Fruit fly (Drosophila melanogaster) whole organism, embryonic: Measurements from ENCODE around the gene CG4101.

Source experiments
- Bteb2 ChIP-seq: fragments of 200-800 bp; sonication (Bioruptor generic); optimal IDR thresholded peaks from 2 replicates; lab custom pipeline; 2016; ENCODE audit warnings: missing biosample characterization, missing genetic modification characterization
- CG11504 ChIP-seq: fragments of 200-800 bp; sonication (Bioruptor generic); optimal IDR thresholded peaks from 3 replicates; lab custom pipeline; 2019; ENCODE audit warnings: missing biosample characterization, mild to moderate bottlenecking, missing genetic modification characterization, moderate library complexity
- CG12104 ChIP-seq: fragments of 200-800 bp; sonication (Bioruptor generic); optimal IDR thresholded peaks from 3 replicates; lab custom pipeline; 2016; ENCODE audit warnings: missing biosample characterization, missing genetic modification characterization
- CG12236 ChIP-seq: fragments of 200-800 bp; sonication (Bioruptor generic); optimal IDR thresholded peaks from 2 replicates; lab custom pipeline; 2016; ENCODE audit warnings: missing biosample characterization, missing genetic modification characterization
- CG14667 ChIP-seq: fragments of 200-800 bp; sonication (Bioruptor generic); IDR thresholded peaks from 2 replicates; pipeline ENCODE4 v1.3.6; 2022; ENCODE audit warnings: missing biosample characterization, missing genetic modification characterization
- CG15479 ChIP-seq: fragments of 200-800 bp; sonication (Bioruptor generic); optimal IDR thresholded peaks from 3 replicates; lab custom pipeline; 2019; ENCODE audit warnings: missing biosample characterization, mild to moderate bottlenecking, missing genetic modification characterization, moderate library complexity
- CG15601 ChIP-seq: fragments of 200-800 bp; sonication (Bioruptor generic); optimal IDR thresholded peaks from 3 replicates; lab custom pipeline; 2019; ENCODE audit warnings: missing biosample characterization, mild to moderate bottlenecking, missing genetic modification characterization, moderate library complexity
- CG17186 ChIP-seq: fragments of 200-800 bp; sonication (Bioruptor generic); optimal IDR thresholded peaks from 3 replicates; lab custom pipeline; 2017; ENCODE audit warnings: missing biosample characterization, missing genetic modification reagents, missing genetic modification characterization
- CG1832 ChIP-seq: fragments of 200-800 bp; sonication (Bioruptor generic); optimal IDR thresholded peaks from 2 replicates; lab custom pipeline; 2017; ENCODE audit warnings: missing biosample characterization, mild to moderate bottlenecking, missing genetic modification characterization, inconsistent platforms
- CG18619 ChIP-seq: fragments of 200-800 bp; sonication (Bioruptor generic); optimal IDR thresholded peaks from 3 replicates; lab custom pipeline; 2017; ENCODE audit warnings: missing biosample characterization, mild to moderate bottlenecking, missing genetic modification characterization
- CG2202 ChIP-seq: fragments of 200-800 bp; sonication (Bioruptor generic); optimal IDR thresholded peaks from 2 replicates; lab custom pipeline; 2018; ENCODE audit warnings: missing biosample characterization, mild to moderate bottlenecking, missing genetic modification characterization
- CG30403 ChIP-seq: fragments of 200-800 bp; sonication (Bioruptor generic); optimal IDR thresholded peaks from 3 replicates; lab custom pipeline; 2016; ENCODE audit warnings: missing biosample characterization, missing genetic modification characterization
- CG30431 ChIP-seq: fragments of 200-800 bp; sonication (Bioruptor generic); optimal IDR thresholded peaks from 2 replicates; lab custom pipeline; 2017; ENCODE audit warnings: missing biosample characterization, missing genetic modification characterization
- CG31441 ChIP-seq: fragments of 200-800 bp; sonication (Bioruptor generic); IDR thresholded peaks from 2 replicates; pipeline ENCODE4 v1.3.6; 2022; ENCODE audit warnings: missing biosample characterization, missing genetic modification characterization
- CG3847 ChIP-seq: fragments of 200-800 bp; sonication (Bioruptor generic); IDR thresholded peaks from 2 replicates; pipeline ENCODE4 v1.3.6; 2022; ENCODE audit warnings: missing biosample characterization, missing genetic modification characterization
- CG3995 ChIP-seq: fragments of 200-800 bp; sonication (Bioruptor generic); optimal IDR thresholded peaks from 3 replicates; lab custom pipeline; 2016; ENCODE audit warnings: missing biosample characterization, missing genetic modification characterization
- CG7928 ChIP-seq: fragments of 200-800 bp; sonication (Bioruptor generic); optimal IDR thresholded peaks from 2 replicates; lab custom pipeline; 2017; ENCODE audit warnings: missing biosample characterization, mild to moderate bottlenecking, missing genetic modification characterization
- CG7987 ChIP-seq: fragments of 200-800 bp; sonication (Bioruptor generic); optimal IDR thresholded peaks from 2 replicates; lab custom pipeline; 2018; ENCODE audit warnings: missing biosample characterization, mild to moderate bottlenecking, missing genetic modification characterization, moderate library complexity
- CG8281 ChIP-seq: fragments of 200-800 bp; sonication (Bioruptor generic); optimal IDR thresholded peaks from 2 replicates; lab custom pipeline; 2018; ENCODE audit warnings: missing biosample characterization, mild to moderate bottlenecking, missing genetic modification characterization, moderate library complexity
- CG8290 ChIP-seq, 3 experiments: fragments of 200-800 bp; sonication (Bioruptor generic); optimal IDR thresholded peaks; 2 replicates each; lab custom pipeline; 2016 to 2019; ENCODE audit warnings: missing biosample characterization in 3 of 3, missing genetic modification characterization in 3 of 3, mild to moderate bottlenecking in 2 of 3, moderate library complexity in 1 of 3
- D ChIP-seq, 2 experiments: fragments of 200-800 bp in 1 of 2; fragments of >200 bp in 1 of 2; sonication (Bioruptor generic) in 1 of 2; optimal IDR thresholded peaks; 2 replicates in 1 of 2; 3 replicates in 1 of 2; lab custom pipeline; 2017; ENCODE audit warnings: mild to moderate bottlenecking in 1 of 2, missing biosample characterization in 1 of 2, missing genetic modification characterization in 1 of 2, missing genetic modification reagents in 1 of 2
- Dad ChIP-seq: fragments of 200-800 bp; sonication (Bioruptor generic); optimal IDR thresholded peaks from 3 replicates; lab custom pipeline; 2016; ENCODE audit warnings: missing biosample characterization, missing genetic modification characterization
- Dp ChIP-seq: fragments of 200-800 bp; sonication (Bioruptor generic); optimal IDR thresholded peaks from 2 replicates; lab custom pipeline; 2018; ENCODE audit warnings: missing biosample characterization, mild to moderate bottlenecking, missing genetic modification characterization, moderate library complexity
- Hr3 ChIP-seq: fragments of 200-800 bp; sonication (Bioruptor generic); optimal IDR thresholded peaks from 3 replicates; lab custom pipeline; 2016; ENCODE audit warnings: missing biosample characterization, missing genetic modification characterization
- Jarid2 ChIP-seq: fragments of 200-800 bp; sonication (Bioruptor generic); optimal IDR thresholded peaks from 3 replicates; lab custom pipeline; 2017; ENCODE audit warnings: mild to moderate bottlenecking, missing biosample characterization, missing genetic modification reagents, missing genetic modification characterization
- Meics ChIP-seq: fragments of 200-800 bp; sonication (Bioruptor generic); optimal IDR thresholded peaks from 2 replicates; lab custom pipeline; 2017; ENCODE audit warnings: missing biosample characterization, mild to moderate bottlenecking, missing genetic modification characterization
- Optix ChIP-seq: fragments of 200-800 bp; sonication (Bioruptor generic); IDR thresholded peaks from 3 replicates; pipeline ENCODE4 v1.3.6; 2022; ENCODE audit warnings: missing biosample characterization, missing genetic modification characterization
- Rx ChIP-seq: fragments of 200-800 bp; sonication (Bioruptor generic); IDR thresholded peaks from 2 replicates; pipeline ENCODE4 v1.3.6; 2022; ENCODE audit warnings: missing biosample characterization, missing genetic modification characterization
- Scr ChIP-seq: fragments of 200-800 bp; sonication (Bioruptor generic); IDR thresholded peaks from 2 replicates; pipeline ENCODE4 v1.3.6; 2022; ENCODE audit warnings: missing biosample characterization, missing genetic modification characterization; ENCODE audit not compliant: partially characterized antibody
- Xbp1 ChIP-seq: fragments of 200-800 bp; sonication (Bioruptor generic); optimal IDR thresholded peaks from 3 replicates; lab custom pipeline; 2016; ENCODE audit warnings: missing biosample characterization, mild to moderate bottlenecking, missing genetic modification characterization
- ap ChIP-seq: fragments of 200-800 bp; sonication (Bioruptor generic); IDR thresholded peaks from 2 replicates; pipeline ENCODE4 v1.3.6; 2022; ENCODE audit warnings: missing biosample characterization, missing genetic modification characterization
- dan ChIP-seq: fragments of 200-800 bp; sonication (Bioruptor generic); IDR thresholded peaks from 2 replicates; pipeline ENCODE4 v1.3.6; 2022; ENCODE audit warnings: missing biosample characterization, missing genetic modification characterization
- en ChIP-seq: fragments of 200-800 bp; sonication (Bioruptor generic); optimal IDR thresholded peaks from 2 replicates; lab custom pipeline; 2016; ENCODE audit warnings: missing biosample characterization, missing genetic modification characterization
- gcm ChIP-seq: fragments of 200-800 bp; sonication (Bioruptor generic); optimal IDR thresholded peaks from 2 replicates; lab custom pipeline; 2019; ENCODE audit warnings: missing biosample characterization, mild to moderate bottlenecking, missing genetic modification characterization, moderate library complexity
- grau ChIP-seq: fragments of 200-800 bp; optimal IDR thresholded peaks from 3 replicates; lab custom pipeline; 2019; ENCODE audit warnings: missing biosample characterization, mild to moderate bottlenecking, missing genetic modification characterization, moderate library complexity
- jumu ChIP-seq: fragments of 200-800 bp; sonication (Bioruptor generic); optimal IDR thresholded peaks from 3 replicates; lab custom pipeline; 2016; ENCODE audit warnings: missing biosample characterization, missing genetic modification characterization
- kay ChIP-seq: fragments of 200-800 bp; sonication (Bioruptor generic); optimal IDR thresholded peaks from 2 replicates; lab custom pipeline; 2016; ENCODE audit warnings: missing biosample characterization, missing genetic modification characterization
- lola ChIP-seq, 3 experiments: fragments of >200 bp in 2 of 3; fragments of 200-800 bp in 1 of 3; sonication (Bioruptor generic) in 1 of 3; optimal IDR thresholded peaks; 2 replicates each; lab custom pipeline; 2017 to 2019; ENCODE audit warnings: missing biosample characterization in 3 of 3, missing genetic modification characterization in 3 of 3, mild to moderate bottlenecking in 1 of 3, moderate library complexity in 1 of 3
- otp ChIP-seq: fragments of 200-800 bp; sonication (Bioruptor generic); IDR thresholded peaks from 3 replicates; pipeline ENCODE4, ENCODE4 v1.3.6; 2022; ENCODE audit warnings: missing biosample characterization, missing genetic modification characterization
- row ChIP-seq: fragments of 200-800 bp; sonication (Bioruptor generic); IDR thresholded peaks from 3 replicates; pipeline ENCODE4 v1.3.6; 2022; ENCODE audit warnings: missing biosample characterization, missing genetic modification characterization
- seq ChIP-seq: fragments of 200-800 bp; sonication (Bioruptor generic); IDR thresholded peaks from 2 replicates; pipeline ENCODE4 v1.3.6; 2022; ENCODE audit warnings: missing biosample characterization, missing genetic modification characterization
- sisA ChIP-seq: fragments of 200-800 bp; sonication (Bioruptor generic); IDR thresholded peaks from 2 replicates; pipeline ENCODE4 v1.3.6; 2022; ENCODE audit warnings: missing biosample characterization, missing genetic modification characterization
- so ChIP-seq: fragments of 200-800 bp; sonication (Bioruptor generic); IDR thresholded peaks from 3 replicates; pipeline ENCODE4 v1.3.6; 2022; ENCODE audit warnings: missing biosample characterization, missing genetic modification characterization
- sr ChIP-seq: fragments of 200-800 bp; sonication (Bioruptor generic); IDR thresholded peaks from 3 replicates; pipeline ENCODE4 v1.3.6; 2022; ENCODE audit warnings: missing biosample characterization, missing genetic modification characterization
- toy ChIP-seq: fragments of 200-800 bp; sonication (Bioruptor generic); IDR thresholded peaks from 2 replicates; pipeline ENCODE4 v1.3.6; 2022; ENCODE audit warnings: missing biosample characterization, missing genetic modification characterization
- twi ChIP-seq: fragments of 200-800 bp; optimal IDR thresholded peaks from 2 replicates; lab custom pipeline; 2019; ENCODE audit warnings: missing biosample characterization, mild to moderate bottlenecking, missing genetic modification characterization, moderate library complexity
- usp ChIP-seq: fragments of >200 bp; optimal IDR thresholded peaks from 2 replicates; lab custom pipeline; 2017; ENCODE audit warnings: missing biosample characterization, missing genetic modification characterization
- vfl ChIP-seq: fragments of 200-800 bp; sonication (Bioruptor generic); optimal IDR thresholded peaks from 2 replicates; lab custom pipeline; 2016; ENCODE audit warnings: missing biosample characterization, missing genetic modification characterization
- vvl ChIP-seq: fragments of 200-800 bp; sonication (Bioruptor generic); IDR thresholded peaks from 2 replicates; pipeline ENCODE4 v1.3.6; 2022; ENCODE audit warnings: missing biosample characterization, missing genetic modification characterization
- zen2 ChIP-seq: fragments of 200-800 bp; sonication (Bioruptor generic); IDR thresholded peaks from 3 replicates; pipeline ENCODE4 v1.3.6; 2022; ENCODE audit warnings: missing biosample characterization, missing genetic modification characterization; ENCODE audit not compliant: partially characterized antibody

The CG4101 gene

DNA sequence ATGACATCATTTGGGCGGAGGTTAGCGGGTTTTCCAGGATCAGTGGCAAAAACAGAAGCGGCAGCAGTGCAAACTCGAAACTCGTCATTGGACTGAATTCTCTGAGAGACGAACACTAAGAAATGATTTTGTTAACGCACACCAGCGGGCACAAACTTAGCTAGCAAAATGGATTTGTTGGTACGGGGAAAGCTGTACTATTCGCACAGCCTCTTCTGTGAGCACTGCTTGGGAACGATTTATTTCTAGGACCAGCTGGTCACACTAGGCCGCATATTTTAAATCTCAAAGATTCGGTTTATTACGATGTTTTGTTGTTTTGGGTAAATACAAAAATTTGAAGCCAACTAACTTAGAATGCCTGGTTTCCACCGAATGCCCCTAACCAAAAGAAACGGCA lies 3.2 kb upstream of the CG4101 start, which contains the start of gene CG4098 (continued):
- TF ChIP-seq CG14667 (GFP tag; lab: Robert Waterston, UW) (peak; percentile 71; the same call in 1 of the 2 replicates), CG3847 (GFP tag; lab: Robert Waterston, UW) (peak; percentile 93), Optix (GFP tag; lab: Robert Waterston, UW) (peak; percentile 50; the same call in 2 of the 3 replicates), row (GFP tag; lab: Robert Waterston, UW) (peak; percentile 97), CG2202 (no peak), sr (GFP tag; lab: Robert Waterston, UW) (0 out of 3 replicates have a peak, but pooled peaks have one; percentile 27), otp (peak; percentile 49; the same call in 1 of the 3 replicates), CG7928 (GFP tag; lab: Kevin White, UChicago) (peak; percentile 35), so (GFP tag; lab: Robert Waterston, UW) (0 out of 3 replicates have a peak, but pooled peaks have one; percentile 11), ap (GFP tag; lab: Robert Waterston, UW) (no peak; the same call in 1 of the 2 replicates), Dp (GFP tag; lab: Kevin White, UChicago) (peak; percentile 79), Jarid2 (GFP tag; lab: Kevin White, UChicago) (no peak), grau (tag; lab: Kevin White, UChicago) (peak; percentile 59), en (GFP tag; lab: Kevin White, UChicago) (no peak), twi (tag; lab: Kevin White, UChicago) (no peak), CG1832 (GFP tag; lab: Kevin White, UChicago) (no peak), Scr (GFP tag; lab: Robert Waterston, UW) (no peak), CG11504 (tag; lab: Kevin White, UChicago) (peak; percentile 44), jumu (GFP tag; lab: Kevin White, UChicago) (peak; percentile 68), CG8281 (tag; lab: Kevin White, UChicago) (no peak), CG30403 (peak; percentile 64), Hr3 (GFP tag; lab: Kevin White, UChicago) (peak; percentile 39), kay (GFP tag; lab: Kevin White, UChicago) (peak; percentile 2), CG31441 (peak; percentile 11; the same call in 1 of the 2 replicates), Dad (GFP tag; lab: Kevin White, UChicago) (no peak), CG3995 (GFP tag; lab: Kevin White, UChicago) (peak; percentile 80), CG12236 (GFP tag; lab: Kevin White, UChicago) (no peak), Rx (GFP tag; lab: Robert Waterston, UW) (0 out of 2 replicates have a peak, but pooled peaks have one; percentile 32), CG15479 (GFP tag; lab: Kevin White, UChicago) (no peak), vfl (peak; percentile 48), usp (no peak), CG17186 (GFP tag; lab: Kevin White, UChicago) (no peak), CG8290 (GFP tag; optimal IDR thresholded peaks at IDR 0.05; lab: Kevin White, UChicago) (no peak), CG8290 (tag; optimal IDR thresholded peaks at IDR 0.05; lab: Kevin White, UChicago) (peak in 1 of 2 experiments; percentile 95), CG18619 (peak; percentile 20), Xbp1 (GFP tag; lab: Kevin White, UChicago) (peak; percentile 80), CG7987 (GFP tag; lab: Kevin White, UChicago) (peak; percentile 29), seq (no peak; the same call in 1 of the 2 replicates), sisA (peak; percentile 65), lola (GFP tag; optimal IDR thresholded peaks at IDR 0.05; lab: Kevin White, UChicago) (no peak), toy (no peak), D (optimal IDR thresholded peaks at IDR 0.05; lab: Kevin White, UChicago) (no peak), D (GFP tag; optimal IDR thresholded peaks at IDR 0.05; lab: Kevin White, UChicago) (no peak), Meics (GFP tag; lab: Kevin White, UChicago) (peak; percentile 69), CG15601 (tag; lab: Kevin White, UChicago) (no peak), CG30431 (GFP tag; lab: Kevin White, UChicago) (peak; percentile 29), Bteb2 (GFP tag; lab: Kevin White, UChicago) (no peak), CG12104 (GFP tag; lab: Kevin White, UChicago) (no peak), dan (GFP tag; lab: Robert Waterston, UW) (no peak), gcm (GFP tag; lab: Kevin White, UChicago) (no peak), zen2 (GFP tag; lab: Robert Waterston, UW) (no peak), vvl (peak; percentile 90)
